Worm (Caenorhabditis elegans) whole organism, L3 larva: Measurements from ENCODE around the gene F21D5.4.

Experiments used
- ZK546.5 ChIP-seq: sonication (generic microtip); optimal IDR thresholded peaks from 2 replicates; lab custom pipeline; 2017; ENCODE audit warnings: missing biosample characterization, missing genetic modification characterization
- ama-1 ChIP-seq: fragments of 150-350 bp; optimal IDR thresholded peaks from 2 replicates; lab custom pipeline; 2018
- ceh-28 ChIP-seq: fragments of 150-350 bp; optimal IDR thresholded peaks from 2 replicates; lab custom pipeline; 2014; ENCODE audit warnings: missing biosample characterization, missing genetic modification reagents, missing genetic modification characterization
- ceh-82 ChIP-seq: fragments of 150-350 bp; optimal IDR thresholded peaks from 2 replicates; lab custom pipeline; 2014; ENCODE audit warnings: missing biosample characterization, missing genetic modification characterization
- daf-12 ChIP-seq: fragments of 150-350 bp; optimal IDR thresholded peaks from 2 replicates; lab custom pipeline; 2014; ENCODE audit warnings: missing biosample characterization, missing genetic modification reagents, missing genetic modification characterization
- egl-27 ChIP-seq: sonication (generic microtip); optimal IDR thresholded peaks from 4 replicates; lab custom pipeline; 2017; ENCODE audit warnings: missing biosample characterization, missing genetic modification reagents, missing genetic modification characterization
- egl-5 ChIP-seq: fragments of 150-350 bp; optimal IDR thresholded peaks from 2 replicates; lab custom pipeline; 2017; ENCODE audit warnings: missing biosample characterization, missing genetic modification reagents, missing genetic modification characterization, inconsistent platforms
- elt-1 ChIP-seq: fragments of 150-350 bp; optimal IDR thresholded peaks from 2 replicates; lab custom pipeline; 2014; ENCODE audit warnings: missing biosample characterization, missing genetic modification characterization
- elt-2 ChIP-seq: sonication (generic microtip); optimal IDR thresholded peaks from 2 replicates; lab custom pipeline; 2016; ENCODE audit warnings: missing genetic modification reagents, mild to moderate bottlenecking, missing genetic modification characterization, missing compliant biosample characterization
- elt-3 ChIP-seq, 3 experiments: fragments of 150-350 bp in 1 of 3; sonication (generic microtip) in 2 of 3; optimal IDR thresholded peaks; 2 replicates in 2 of 3; 4 replicates in 1 of 3; lab custom pipeline; 2014 to 2017; ENCODE audit warnings: missing biosample characterization in 3 of 3, missing genetic modification characterization in 3 of 3
- fkh-10 ChIP-seq: sonication (generic microtip); optimal IDR thresholded peaks from 2 replicates; lab custom pipeline; 2017; ENCODE audit warnings: missing biosample characterization, missing genetic modification reagents, missing genetic modification characterization
- fkh-2 ChIP-seq: fragments of 150-350 bp; optimal IDR thresholded peaks from 2 replicates; lab custom pipeline; 2014; ENCODE audit warnings: missing biosample characterization, missing genetic modification reagents, missing genetic modification characterization
- hmg-11 ChIP-seq: sonication (generic microtip); optimal IDR thresholded peaks from 2 replicates; lab custom pipeline; 2016; ENCODE audit warnings: missing genetic modification characterization, missing compliant biosample characterization
- lin-15B ChIP-seq: fragments of 150-350 bp; optimal IDR thresholded peaks from 2 replicates; lab custom pipeline; 2014; ENCODE audit warnings: missing biosample characterization, missing genetic modification characterization
- mdl-1 ChIP-seq: fragments of 150-350 bp; optimal IDR thresholded peaks from 2 replicates; lab custom pipeline; 2014; ENCODE audit warnings: missing biosample characterization, missing genetic modification characterization
- mml-1 ChIP-seq: fragments of 150-350 bp; sonication (generic microtip); optimal IDR thresholded peaks from 3 replicates; lab custom pipeline; 2014; ENCODE audit warnings: missing biosample characterization, missing genetic modification characterization
- nfya-1 ChIP-seq: sonication (generic microtip); optimal IDR thresholded peaks from 2 replicates; lab custom pipeline; 2017; ENCODE audit warnings: missing genetic modification characterization, mild to moderate bottlenecking, missing compliant biosample characterization, antibody characterized with exemption, moderate library complexity; ENCODE audit not compliant: insufficient read depth
- nhr-11 ChIP-seq: fragments of 150-350 bp; optimal IDR thresholded peaks from 2 replicates; lab custom pipeline; 2014; ENCODE audit warnings: missing biosample characterization, missing genetic modification characterization
- nhr-12 ChIP-seq: fragments of 150-350 bp; optimal IDR thresholded peaks from 2 replicates; lab custom pipeline; 2014; ENCODE audit warnings: missing biosample characterization, missing genetic modification characterization
- nhr-237 ChIP-seq: fragments of 150-350 bp; optimal IDR thresholded peaks from 2 replicates; lab custom pipeline; 2014; ENCODE audit warnings: missing biosample characterization, missing genetic modification characterization
- nhr-25 ChIP-seq: sonication (generic microtip); optimal IDR thresholded peaks from 2 replicates; lab custom pipeline; 2017; ENCODE audit warnings: missing biosample characterization, missing genetic modification characterization
- nhr-43 ChIP-seq: sonication (generic microtip); optimal IDR thresholded peaks from 2 replicates; lab custom pipeline; 2016; ENCODE audit warnings: mild to moderate bottlenecking, missing genetic modification characterization, missing compliant biosample characterization; ENCODE audit not compliant: poor library complexity, severe bottlenecking
- nhr-67 ChIP-seq: fragments of 150-350 bp; optimal IDR thresholded peaks from 2 replicates; lab custom pipeline; 2014; ENCODE audit warnings: missing biosample characterization, missing genetic modification characterization
- nhr-77 ChIP-seq: fragments of 150-350 bp; optimal IDR thresholded peaks from 2 replicates; lab custom pipeline; 2014; ENCODE audit warnings: missing biosample characterization, missing genetic modification characterization
- pha-4 ChIP-seq: fragments of 150-350 bp; optimal IDR thresholded peaks from 2 replicates; lab custom pipeline; 2014; ENCODE audit warnings: missing biosample characterization, missing genetic modification reagents, missing genetic modification characterization
- pqm-1 ChIP-seq: fragments of 150-350 bp; optimal IDR thresholded peaks from 2 replicates; lab custom pipeline; 2017; ENCODE audit warnings: missing biosample characterization, missing genetic modification characterization, inconsistent platforms
- skn-1 ChIP-seq: fragments of 150-350 bp; optimal IDR thresholded peaks from 2 replicates; lab custom pipeline; 2014; ENCODE audit warnings: missing biosample characterization, missing genetic modification characterization
- snpc-4 ChIP-seq: fragments of 150-350 bp; optimal IDR thresholded peaks from 2 replicates; lab custom pipeline; 2014; ENCODE audit warnings: missing biosample characterization, missing genetic modification characterization
- tbx-2 ChIP-seq: sonication (generic microtip); optimal IDR thresholded peaks from 2 replicates; lab custom pipeline; 2016; ENCODE audit warnings: mild to moderate bottlenecking, missing genetic modification characterization, missing compliant biosample characterization
- unc-39 ChIP-seq: sonication (generic microtip); optimal IDR thresholded peaks from 4 replicates; lab custom pipeline; 2017; ENCODE audit warnings: missing biosample characterization, missing genetic modification characterization
- zag-1 ChIP-seq: fragments of 150-350 bp; optimal IDR thresholded peaks from 2 replicates; lab custom pipeline; 2014; ENCODE audit warnings: missing biosample characterization, missing genetic modification characterization
- ztf-4 ChIP-seq: fragments of 150-350 bp; optimal IDR thresholded peaks from 2 replicates; lab custom pipeline; 2014; ENCODE audit warnings: missing biosample characterization, missing genetic modification characterization

Gene F21D5.4

ce11 chrIV:8745591-8746302, 7.9 kb downstream of the F21D5.4 start, which contains the start of the genes F20C5.7 and parg-1:
TSS of gene F20C5.7 (minus strand) at chrIV:8745691.
TSS of gene parg-1 (plus strand) at chrIV:8746252.
- TF ChIP-seq daf-12, result no peak
- no peak for TF ChIP-seq mdl-1 (tag; lab: Kevin White, UChicago)
- no peak for TF ChIP-seq nfya-1
- TF ChIP-seq ceh-28, result no peak
- no peak for TF ChIP-seq skn-1 (tag; lab: Kevin White, UChicago)
- no peak for TF ChIP-seq nhr-43 (tag; lab: Kevin White, UChicago)
- TF ChIP-seq egl-5 (tag; lab: Kevin White, UChicago), result no peak

- TF ChIP-seq pqm-1 (tag; lab: Kevin White, UChicago) (no peak), nfya-1 (peak; percentile 71), nhr-67 (tag; lab: Kevin White, UChicago) (no peak), ztf-4 (tag; lab: Kevin White, UChicago) (no peak), elt-3 (tag; optimal IDR thresholded peaks at IDR 0.05; lab: Kevin White, UChicago) (no peak), hmg-11 (tag; lab: Kevin White, UChicago) (no peak)
Observed at ce11 chrIV:8748967-8749366, 11.1 kb downstream of the F21D5.4 start.

- TF ChIP-seq fkh-10 (GFP tag; lab: Kevin White, UChicago) (no peak), mml-1 (no peak), pha-4 (tag; lab: Kevin White, UChicago) (no peak), ZK546.5 (tag; lab: Kevin White, UChicago) (no peak), ztf-4 (tag; lab: Kevin White, UChicago) (no peak), nhr-77 (tag; lab: Kevin White, UChicago) (no peak), nhr-25 (tag; lab: Kevin White, UChicago) (no peak), lin-15B (tag; lab: Kevin White, UChicago) (no peak), egl-27 (tag; lab: Kevin White, UChicago) (no peak), nhr-43 (tag; lab: Kevin White, UChicago) (no peak), ceh-82 (tag; lab: Kevin White, UChicago) (no peak), nhr-12 (no peak)
Observed at ce11 chrIV:8752492-8752891, 14.6 kb downstream of the F21D5.4 start.

ce11 chrIV:8754146-8754545, 16.3 kb downstream of the F21D5.4 start:
- TF ChIP-seq elt-1 (tag; lab: Kevin White, UChicago) (no peak), ama-1 (lab: Kevin White, UChicago) (no peak), ceh-28 (no peak), hmg-11 (tag; lab: Kevin White, UChicago) (no peak), snpc-4 (tag; lab: Kevin White, UChicago) (no peak), nhr-12 (no peak), tbx-2 (tag; lab: Kevin White, UChicago) (no peak)

ce11 chrIV:8754727-8755126, 16.8 kb downstream of the F21D5.4 start, which contains the start of gene elli-1:
TSS of gene elli-1 (minus strand) at chrIV:8754827.
- TF ChIP-seq unc-39 (tag; lab: Kevin White, UChicago) (no peak), fkh-2 (tag; lab: Kevin White, UChicago) (no peak), nhr-11 (tag; lab: Kevin White, UChicago) (no peak), fkh-10 (GFP tag; lab: Kevin White, UChicago) (no peak), ama-1 (lab: Kevin White, UChicago) (no peak), zag-1 (no peak), ceh-82 (tag; lab: Kevin White, UChicago) (no peak), ZK546.5 (tag; lab: Kevin White, UChicago) (no peak)

ce11 chrIV:8757729-8758128, 19.8 kb downstream of the F21D5.4 start:
- TF ChIP-seq ama-1 (lab: Kevin White, UChicago) (no peak), pqm-1 (tag; lab: Kevin White, UChicago) (peak; percentile 68), elt-2 (tag; lab: Kevin White, UChicago) (peak; percentile 85), nhr-237 (no peak), nfya-1 (peak; percentile 41), pha-4 (tag; lab: Kevin White, UChicago) (peak; percentile 45)
- TF ChIP-seq, all 47 proteins: peak for 4
